Worm (Caenorhabditis elegans) whole organism, late embryonic: ENCODE data around the gene srh-18.

Experiments
- F13H6.1 ChIP-seq: sonication (generic microtip); optimal IDR thresholded peaks from 2 replicates; lab custom pipeline; 2016; ENCODE audit warnings: missing genetic modification characterization, missing compliant biosample characterization
- pag-3 ChIP-seq: sonication (generic microtip); optimal IDR thresholded peaks from 2 replicates; lab custom pipeline; 2016; ENCODE audit warnings: missing compliant biosample characterization, missing genetic modification characterization, borderline replicate concordance

- TF ChIP-seq F13H6.1 (tag; lab: Kevin White, UChicago) (no peak), pag-3 (tag; lab: Kevin White, UChicago) (no peak)
Observed at ce11 chrV:13324933-13325760, 6.9 kb downstream of the srh-18 start, which contains the start of gene C50B6.7.
